Worm (Caenorhabditis elegans) whole organism, midembryonic: ENCODE results near the gene F21G4.6.

ENCODE experiments used
- T22C8.4 ChIP-seq: fragments of 200-800 bp; sonication (Bioruptor generic); IDR thresholded peaks from 2 replicates; pipeline ENCODE4 v1.3.6; 2022; ENCODE audit warnings: missing genetic modification characterization, missing compliant biosample characterization
- cog-1 ChIP-seq: sonication (generic microtip); optimal IDR thresholded peaks from 2 replicates; lab custom pipeline; 2016; ENCODE audit warnings: missing genetic modification characterization, missing compliant biosample characterization
- flt-1 ChIP-seq: fragments of 200-800 bp; sonication (Bioruptor generic); IDR thresholded peaks from 2 replicates; pipeline ENCODE4 v1.3.6; 2022; ENCODE audit warnings: missing genetic modification characterization, missing compliant biosample characterization
- klf-2 ChIP-seq: fragments of 200-800 bp; sonication (Bioruptor generic); conservative IDR thresholded peaks from 2 replicates; pipeline ENCODE4 v1.3.6; 2022; ENCODE audit warnings: missing genetic modification reagents, missing genetic modification characterization, missing compliant biosample characterization
- med-1 ChIP-seq: sonication (generic microtip); optimal IDR thresholded peaks from 2 replicates; lab custom pipeline; 2017; ENCODE audit warnings: missing genetic modification characterization, mild to moderate bottlenecking, missing compliant biosample characterization, antibody characterized with exemption, missing genetic modification reagents; ENCODE audit not compliant: insufficient read depth
- ref-1 ChIP-seq: fragments of 200-800 bp; sonication (Bioruptor generic); conservative IDR thresholded peaks from 2 replicates; pipeline ENCODE4 v1.3.6; 2022; ENCODE audit warnings: missing genetic modification reagents, missing genetic modification characterization, missing compliant biosample characterization
- tab-1 ChIP-seq: fragments of 200-800 bp; sonication (Bioruptor generic); IDR thresholded peaks from 2 replicates; pipeline ENCODE4 v1.3.6; 2022; ENCODE audit warnings: missing genetic modification characterization, missing compliant biosample characterization
- ztf-23 ChIP-seq: fragments of 200-800 bp; sonication (Bioruptor generic); IDR thresholded peaks from 2 replicates; pipeline ENCODE4 v1.3.6; 2022; ENCODE audit warnings: missing genetic modification reagents, missing genetic modification characterization, missing compliant biosample characterization
- ztf-29 ChIP-seq: fragments of 200-800 bp; sonication (Bioruptor generic); IDR thresholded peaks from 2 replicates; pipeline ENCODE4 v1.3.6; 2022; ENCODE audit warnings: missing genetic modification reagents, missing genetic modification characterization, missing compliant biosample characterization

The F21G4.6 gene

ce11 chrX:9882572-9882971 is 34.7 kb downstream of the F21G4.6 start:
- no peak for TF ChIP-seq med-1 (GFP tag; lab: Kevin White, UChicago)
- no peak for TF ChIP-seq flt-1 (GFP tag; lab: Robert Waterston, UW)
- no peak for TF ChIP-seq T22C8.4 (GFP tag; lab: Robert Waterston, UW)
- no peak for TF ChIP-seq ztf-29 (GFP tag; lab: Robert Waterston, UW)
- TF ChIP-seq klf-2 (GFP tag; lab: Robert Waterston, UW): no peak
- no peak for TF ChIP-seq tab-1 (GFP tag; lab: Robert Waterston, UW)
- TF ChIP-seq ref-1 (GFP tag; lab: Robert Waterston, UW): no peak
- no peak for TF ChIP-seq ztf-23 (GFP tag; lab: Robert Waterston, UW)

- TF ChIP-seq ref-1 (GFP tag; lab: Robert Waterston, UW): no peak
Observed at ce11 chrX:9882112-9882511, 35.1 kb downstream of the F21G4.6 start, which contains the start of gene glo-1. Gene glo-1 (minus strand): TSS chrX:9882212.

ce11 chrX:9877117-9877516 is 40.1 kb downstream of the F21G4.6 start, which contains the start of gene R07B1.9:
Gene R07B1.9 (plus strand): TSS chrX:9877417.
- no peak for TF ChIP-seq klf-2 (GFP tag; lab: Robert Waterston, UW)
- TF ChIP-seq tab-1 (GFP tag; lab: Robert Waterston, UW): no peak
- no peak for TF ChIP-seq flt-1 (GFP tag; lab: Robert Waterston, UW)
- TF ChIP-seq cog-1 (tag; lab: Kevin White, UChicago): no peak
- TF ChIP-seq med-1 (GFP tag; lab: Kevin White, UChicago): no peak
- no peak for TF ChIP-seq T22C8.4 (GFP tag; lab: Robert Waterston, UW)
- TF ChIP-seq ztf-29 (GFP tag; lab: Robert Waterston, UW): no peak
- no peak for TF ChIP-seq ztf-23 (GFP tag; lab: Robert Waterston, UW)
- no peak for TF ChIP-seq ref-1 (GFP tag; lab: Robert Waterston, UW)

ce11 chrX:9872554-9872953 is 44.7 kb downstream of the F21G4.6 start, which contains the start of gene R07B1.8:
Gene R07B1.8 (minus strand): TSS chrX:9872654.
- TF ChIP-seq flt-1 (GFP tag; lab: Robert Waterston, UW): no peak
- no peak for TF ChIP-seq tab-1 (GFP tag; lab: Robert Waterston, UW)
- TF ChIP-seq T22C8.4 (GFP tag; lab: Robert Waterston, UW): no peak
- TF ChIP-seq ztf-29 (GFP tag; lab: Robert Waterston, UW): no peak
- no peak for TF ChIP-seq ztf-23 (GFP tag; lab: Robert Waterston, UW)
- TF ChIP-seq klf-2 (GFP tag; lab: Robert Waterston, UW): no peak
- no peak for TF ChIP-seq ref-1 (GFP tag; lab: Robert Waterston, UW)

- TF ChIP-seq klf-2 (GFP tag; lab: Robert Waterston, UW) (no peak), ref-1 (GFP tag; lab: Robert Waterston, UW) (no peak), tab-1 (GFP tag; lab: Robert Waterston, UW) (no peak), ztf-23 (GFP tag; lab: Robert Waterston, UW) (no peak), ztf-29 (GFP tag; lab: Robert Waterston, UW) (no peak), T22C8.4 (GFP tag; lab: Robert Waterston, UW) (no peak), flt-1 (GFP tag; lab: Robert Waterston, UW) (no peak), med-1 (GFP tag; lab: Kevin White, UChicago) (no peak), cog-1 (tag; lab: Kevin White, UChicago) (no peak)
Observed at ce11 chrX:9869522-9869921, 47.7 kb downstream of the F21G4.6 start, which contains the start of gene R07B1.13. Gene R07B1.13 (plus strand): TSS chrX:9869822.

- TF ChIP-seq ztf-29 (GFP tag; lab: Robert Waterston, UW) (no peak), cog-1 (tag; lab: Kevin White, UChicago) (no peak), ztf-23 (GFP tag; lab: Robert Waterston, UW) (no peak), T22C8.4 (GFP tag; lab: Robert Waterston, UW) (no peak), klf-2 (GFP tag; lab: Robert Waterston, UW) (no peak)
Observed at ce11 chrX:9868820-9869219, 48.4 kb downstream of the F21G4.6 start, which contains the start of gene R07B1.7. Gene R07B1.7 (plus strand): TSS chrX:9869120.

- TF ChIP-seq med-1 (GFP tag; lab: Kevin White, UChicago): no peak
- TF ChIP-seq tab-1 (GFP tag; lab: Robert Waterston, UW): no peak
- no peak for TF ChIP-seq T22C8.4 (GFP tag; lab: Robert Waterston, UW)
- TF ChIP-seq klf-2 (GFP tag; lab: Robert Waterston, UW): no peak
- no peak for TF ChIP-seq ref-1 (GFP tag; lab: Robert Waterston, UW)
- TF ChIP-seq cog-1 (tag; lab: Kevin White, UChicago): no peak
- no peak for TF ChIP-seq flt-1 (GFP tag; lab: Robert Waterston, UW)
- no peak for TF ChIP-seq ztf-23 (GFP tag; lab: Robert Waterston, UW)
- no peak for TF ChIP-seq ztf-29 (GFP tag; lab: Robert Waterston, UW)
Observed at ce11 chrX:9866355-9866754, 50.9 kb downstream of the F21G4.6 start, which contains the start of gene R07B1.6. Gene R07B1.6 (plus strand): TSS chrX:9866655.

ce11 chrX:9862916-9863624 is 54.2 kb downstream of the F21G4.6 start, which contains the start of the genes gst-36 and R07B1.5:
Gene gst-36 (minus strand): TSS chrX:9862960.
Gene R07B1.5 (plus strand): TSS chrX:9863580.
- no peak for TF ChIP-seq med-1 (GFP tag; lab: Kevin White, UChicago)
- TF ChIP-seq ref-1 (GFP tag; lab: Robert Waterston, UW): no peak
- TF ChIP-seq tab-1 (GFP tag; lab: Robert Waterston, UW): no peak
- no peak for TF ChIP-seq ztf-23 (GFP tag; lab: Robert Waterston, UW)
